Fruit fly (Drosophila melanogaster) whole organism: Measurements from ENCODE around the gene nkt.

Source experiments
- CG8478 ChIP-seq: fragments of >200 bp; optimal IDR thresholded peaks from 2 replicates; lab custom pipeline; 2018; ENCODE audit warnings: inconsistent platforms
- Dll ChIP-seq: fragments of >200 bp; optimal IDR thresholded peaks from 2 replicates; lab custom pipeline; 2017
- EcR ChIP-seq, 2 experiments: fragments of >200 bp; optimal IDR thresholded peaks; 2 replicates each; lab custom pipeline; 2017; ENCODE audit warnings: missing biosample characterization in 2 of 2, missing genetic modification characterization in 2 of 2, missing genetic modification reagents in 2 of 2
- pan ChIP-seq: fragments of >200 bp; optimal IDR thresholded peaks from 2 replicates; lab custom pipeline; 2017
- psq ChIP-seq: fragments of >200 bp; optimal IDR thresholded peaks from 2 replicates; lab custom pipeline; 2017
- usp ChIP-seq: fragments of >200 bp; optimal IDR thresholded peaks from 2 replicates; lab custom pipeline; 2017; ENCODE audit warnings: missing biosample characterization, missing genetic modification characterization, mixed read lengths

Gene nkt

dm6 chr3L:11215244-11216121, 14.3 kb downstream of the nkt start:
- TF ChIP-seq CG8478 (lab: Kevin White, UChicago) (no peak), EcR (GFP tag; optimal IDR thresholded peaks at IDR 0.05; lab: Kevin White, UChicago) (no peak), psq (lab: Kevin White, UChicago) (no peak), Dll (no peak), pan (no peak), usp (GFP tag; lab: Kevin White, UChicago) (no peak)

dm6 chr3L:11216219-11216618, 15.1 kb downstream of the nkt start:
- TF ChIP-seq usp (GFP tag; lab: Kevin White, UChicago): no peak
- no peak for TF ChIP-seq pan
- no peak for TF ChIP-seq Dll
- TF ChIP-seq psq (lab: Kevin White, UChicago): no peak
- no peak for TF ChIP-seq EcR (GFP tag; optimal IDR thresholded peaks at IDR 0.05; lab: Kevin White, UChicago)
- no peak for TF ChIP-seq CG8478 (lab: Kevin White, UChicago)

- TF ChIP-seq pan (no peak), psq (lab: Kevin White, UChicago) (no peak)
Measured at dm6 chr3L:11217893-11218292, 16.7 kb downstream of the nkt start.

DNA sequence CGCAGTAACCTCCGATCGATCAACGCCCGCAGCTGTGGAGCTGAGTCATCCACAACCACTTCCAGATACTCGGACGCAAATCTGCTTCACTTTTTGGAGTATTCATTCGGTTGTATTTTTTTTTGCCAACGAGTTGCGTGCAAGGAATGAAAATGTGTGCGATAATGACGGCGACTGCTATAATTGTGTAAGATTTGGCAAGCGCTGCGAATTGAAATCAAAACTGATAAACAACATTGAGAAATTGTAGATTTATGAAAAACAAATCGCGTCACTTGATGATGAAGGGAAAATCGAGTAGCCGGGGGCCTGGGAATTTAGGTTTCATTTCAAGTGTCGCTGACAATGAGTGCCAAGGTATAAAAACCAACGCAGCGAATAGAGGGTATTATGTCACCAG, 17.7 kb downstream of the nkt start:
- TF ChIP-seq psq (lab: Kevin White, UChicago) (no peak), usp (GFP tag; lab: Kevin White, UChicago) (no peak), pan (no peak), EcR (GFP tag; optimal IDR thresholded peaks at IDR 0.05; lab: Kevin White, UChicago) (no peak), Dll (no peak), CG8478 (lab: Kevin White, UChicago) (no peak)

DNA sequence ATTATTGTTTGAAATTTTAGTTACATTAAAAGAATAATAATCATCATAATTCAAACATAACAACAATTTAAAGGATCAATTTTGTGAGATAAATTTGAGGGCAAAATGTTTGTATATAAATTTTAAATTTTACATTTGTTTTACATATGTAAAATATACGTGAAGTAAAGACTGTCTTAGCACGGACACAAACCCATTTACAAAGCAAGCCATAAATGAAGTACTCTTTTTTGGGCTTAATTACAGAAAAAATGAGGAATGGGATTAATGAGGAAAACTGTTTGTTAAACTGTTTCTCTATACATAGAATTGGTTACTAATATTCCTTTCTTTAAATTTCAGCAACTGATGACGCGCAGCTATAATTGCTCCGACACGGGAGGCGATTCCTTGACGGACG, 23.5 kb downstream of the nkt start:
- TF ChIP-seq pan (no peak), usp (GFP tag; lab: Kevin White, UChicago) (no peak)

DNA sequence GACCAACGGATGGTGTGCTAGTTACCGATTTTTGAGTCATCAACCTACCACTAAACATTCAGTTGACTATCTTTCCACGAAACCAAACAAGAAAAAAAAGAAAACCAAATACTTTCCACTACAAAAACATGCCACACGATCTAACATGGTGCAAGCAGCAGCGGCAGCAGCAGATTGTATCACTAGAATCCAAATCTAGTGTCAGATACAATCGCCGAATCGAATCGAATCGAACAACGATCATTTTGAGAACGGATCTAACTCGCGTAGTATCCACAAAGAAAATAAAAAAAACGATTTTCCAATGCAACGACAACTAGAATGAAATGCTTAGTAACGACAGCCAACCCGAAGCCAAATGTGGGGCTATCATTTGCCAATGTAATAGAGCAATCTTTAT, 26.6 kb downstream of the nkt start:
- no peak for TF ChIP-seq CG8478 (lab: Kevin White, UChicago)
- TF ChIP-seq EcR (GFP tag; optimal IDR thresholded peaks at IDR 0.05; lab: Kevin White, UChicago): no peak
- TF ChIP-seq pan: no peak
- no peak for TF ChIP-seq psq (lab: Kevin White, UChicago)
- no peak for TF ChIP-seq usp (GFP tag; lab: Kevin White, UChicago)
- no peak for TF ChIP-seq Dll

DNA sequence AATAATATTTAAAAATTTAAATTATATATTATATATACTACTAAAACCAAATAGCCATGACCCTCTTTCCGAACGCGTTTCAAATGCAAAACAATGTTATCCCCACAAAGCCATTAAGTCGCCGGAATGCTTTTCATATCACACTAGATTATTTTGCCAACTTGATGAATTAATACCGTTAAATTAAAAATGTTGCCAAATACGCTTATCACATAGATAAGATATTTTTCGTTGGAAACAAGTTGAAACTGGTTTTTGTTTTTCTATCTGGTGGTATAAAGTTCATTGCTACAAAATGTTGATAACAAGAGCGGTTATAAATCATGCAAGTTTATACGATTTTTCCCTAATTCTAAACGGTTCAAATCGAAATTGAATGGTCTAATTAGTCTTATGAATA, 32.4 kb downstream of the nkt start:
- TF ChIP-seq Dll: no peak

DNA sequence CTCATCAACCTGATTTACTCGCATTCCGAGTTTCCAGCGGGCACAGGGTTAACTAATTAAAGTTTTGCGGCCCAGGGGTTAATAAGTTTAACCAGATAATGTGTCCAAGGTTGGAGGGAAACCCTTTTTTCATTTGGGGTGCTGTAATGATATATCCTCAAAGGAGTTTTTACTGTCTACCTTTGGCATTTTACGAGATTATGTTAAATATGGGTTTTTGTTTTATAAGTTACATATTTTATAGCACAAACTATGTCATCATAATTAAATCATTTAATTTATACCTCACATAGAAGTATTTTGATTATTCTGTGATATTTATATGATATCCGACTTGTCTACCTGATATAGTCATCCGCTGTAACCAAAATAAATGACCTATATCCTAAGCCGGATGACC, 35.0 kb downstream of the nkt start, which contains the start of gene Ir68a:
Gene Ir68a (minus strand): TSS at position 101 of the 400 bp plus-strand sequence.
- TF ChIP-seq Dll (no peak), CG8478 (lab: Kevin White, UChicago) (no peak), psq (lab: Kevin White, UChicago) (no peak), EcR (GFP tag; optimal IDR thresholded peaks at IDR 0.05; lab: Kevin White, UChicago) (no peak), pan (no peak), usp (GFP tag; lab: Kevin White, UChicago) (no peak)

DNA sequence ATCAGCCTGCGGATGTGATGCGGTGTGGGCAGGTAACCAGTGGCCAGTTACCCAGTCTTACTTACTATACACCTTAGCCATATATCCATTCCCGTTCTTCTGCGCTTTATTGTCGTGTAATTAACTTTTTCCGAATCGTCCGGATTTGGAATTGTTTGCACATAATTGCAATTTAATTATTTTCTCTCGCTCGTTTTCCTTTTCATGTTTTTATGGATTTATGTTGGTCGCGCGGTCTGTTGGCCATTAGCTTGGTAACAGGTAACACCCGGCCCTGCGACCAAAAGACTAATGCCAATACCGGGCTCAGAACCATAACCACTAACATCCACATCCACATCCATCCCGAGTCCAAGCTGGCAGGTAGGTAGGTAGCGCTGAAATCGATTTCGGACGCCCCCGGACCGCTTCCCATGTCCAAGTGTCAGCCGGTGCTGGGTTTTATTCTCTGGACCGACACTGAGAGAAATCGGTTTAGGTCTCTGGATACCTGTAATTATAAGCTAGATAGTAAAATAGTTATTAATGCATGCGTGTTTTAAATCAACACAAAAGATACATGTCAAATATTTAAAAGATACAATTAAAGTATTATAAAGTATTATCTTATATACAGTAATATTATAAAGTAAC, 36.1 kb downstream of the nkt start:
- TF ChIP-seq usp (GFP tag; lab: Kevin White, UChicago) (no peak), CG8478 (lab: Kevin White, UChicago) (no peak), pan (no peak), EcR (GFP tag; optimal IDR thresholded peaks at IDR 0.05; lab: Kevin White, UChicago) (no peak), psq (lab: Kevin White, UChicago) (no peak), Dll (no peak)

dm6 chr3L:11239191-11239641, 38.1 kb downstream of the nkt start:
- no peak for TF ChIP-seq usp (GFP tag; lab: Kevin White, UChicago)
- no peak for TF ChIP-seq CG8478 (lab: Kevin White, UChicago)
- no peak for TF ChIP-seq EcR (GFP tag; optimal IDR thresholded peaks at IDR 0.05; lab: Kevin White, UChicago)
- TF ChIP-seq Dll: no peak
- TF ChIP-seq pan: no peak
- no peak for TF ChIP-seq psq (lab: Kevin White, UChicago)

- TF ChIP-seq CG8478 (lab: Kevin White, UChicago) (no peak), EcR (GFP tag; optimal IDR thresholded peaks at IDR 0.05; lab: Kevin White, UChicago) (no peak), pan (no peak), Dll (no peak)
Measured at dm6 chr3L:11241949-11242348, 40.8 kb downstream of the nkt start.

- TF ChIP-seq EcR (GFP tag; optimal IDR thresholded peaks at IDR 0.05; lab: Kevin White, UChicago): no peak
- TF ChIP-seq CG8478 (lab: Kevin White, UChicago): no peak
- no peak for TF ChIP-seq Dll
- TF ChIP-seq pan: no peak
- no peak for TF ChIP-seq psq (lab: Kevin White, UChicago)
- TF ChIP-seq usp (GFP tag; lab: Kevin White, UChicago): no peak
Measured at dm6 chr3L:11242410-11243291, 41.5 kb downstream of the nkt start.
